Worm (Caenorhabditis elegans) whole organism, L4 larva: Measurements from ENCODE around the gene Y116A8C.44.
A peak's percentile ranks its signal among the peaks of the same experiment; 100 is the strongest.
"Not testable (repeated sequence)": the region's sequence is repeated elsewhere in the genome, so short reads cannot be mapped to it uniquely, and the experiment has no call there.

Experiments used
- D1046.2 ChIP-seq: fragments of 200-800 bp; sonication (Bioruptor generic); IDR thresholded peaks from 2 replicates; pipeline ENCODE4 v1.3.6; 2022; ENCODE audit warnings: missing genetic modification characterization, missing compliant biosample characterization
- T20F7.1 ChIP-seq: fragments of 200-800 bp; sonication (Bioruptor generic); optimal IDR thresholded peaks from 2 replicates; lab custom pipeline; 2018; ENCODE audit warnings: mild to moderate bottlenecking, missing genetic modification characterization, missing compliant biosample characterization
- T26A8.4 ChIP-seq: fragments of 200-800 bp; sonication (Bioruptor generic); IDR thresholded peaks from 2 replicates; pipeline ENCODE4 v1.3.6; 2022; ENCODE audit warnings: missing genetic modification characterization, missing compliant biosample characterization
- Y48G9A.11 ChIP-seq: fragments of 200-800 bp; sonication (Bioruptor generic); IDR thresholded peaks from 2 replicates; pipeline ENCODE4 v1.3.6; 2022; ENCODE audit warnings: missing genetic modification reagents, missing genetic modification characterization, missing compliant biosample characterization
- aha-1 ChIP-seq: fragments of 150-350 bp; peaks from one replicate; lab custom pipeline; 2014; ENCODE audit warnings: missing biosample characterization, missing genetic modification characterization
- arid-1 ChIP-seq: fragments of 200-800 bp; sonication (Bioruptor generic); conservative IDR thresholded peaks from 2 replicates; pipeline ENCODE4 v1.3.6; 2022; ENCODE audit warnings: missing genetic modification reagents, missing genetic modification characterization, missing compliant biosample characterization
- ceh-32 ChIP-seq: sonication (generic microtip); optimal IDR thresholded peaks from 2 replicates; lab custom pipeline; 2016; ENCODE audit warnings: mild to moderate bottlenecking, missing genetic modification characterization, missing compliant biosample characterization; ENCODE audit not compliant: poor library complexity
- ceh-62 ChIP-seq: sonication (generic microtip); optimal IDR thresholded peaks from 2 replicates; lab custom pipeline; 2017; ENCODE audit warnings: missing biosample characterization, missing genetic modification characterization
- daf-12 ChIP-seq: fragments of 150-350 bp; optimal IDR thresholded peaks from 2 replicates; lab custom pipeline; 2014; ENCODE audit warnings: missing biosample characterization, missing genetic modification reagents, missing genetic modification characterization
- dmd-6 ChIP-seq: fragments of 200-800 bp; sonication (Bioruptor generic); IDR thresholded peaks from 2 replicates; pipeline ENCODE4 v1.3.6; 2022; ENCODE audit warnings: missing genetic modification reagents, missing genetic modification characterization, missing compliant biosample characterization
- duxl-1 ChIP-seq: sonication (generic microtip); optimal IDR thresholded peaks from 2 replicates; lab custom pipeline; 2016; ENCODE audit warnings: mild to moderate bottlenecking, missing genetic modification characterization, moderate library complexity, missing compliant biosample characterization; ENCODE audit not compliant: poor library complexity
- egl-27 ChIP-seq: sonication (generic microtip); optimal IDR thresholded peaks from 3 replicates; lab custom pipeline; 2017; ENCODE audit warnings: missing biosample characterization, missing genetic modification reagents, missing genetic modification characterization
- fkh-10 ChIP-seq: fragments of 150-350 bp; optimal IDR thresholded peaks from 2 replicates; lab custom pipeline; 2014; ENCODE audit warnings: missing biosample characterization, missing genetic modification reagents, missing genetic modification characterization
- gei-8 ChIP-seq: fragments of 200-800 bp; sonication (Bioruptor generic); optimal IDR thresholded peaks from 2 replicates; lab custom pipeline; 2018; ENCODE audit warnings: mild to moderate bottlenecking, missing genetic modification characterization, missing compliant biosample characterization
- hif-1 ChIP-seq, 2 experiments: sonication (generic microtip); optimal IDR thresholded peaks; 2 replicates each; lab custom pipeline; 2016 to 2017; ENCODE audit warnings: missing compliant biosample characterization in 2 of 2, missing genetic modification characterization in 2 of 2, missing genetic modification reagents in 2 of 2, missing genotype in 2 of 2, mild to moderate bottlenecking in 1 of 2
- lim-7 ChIP-seq: fragments of 200-800 bp; sonication (Bioruptor generic); IDR thresholded peaks from 2 replicates; pipeline ENCODE4 v1.3.6; 2022; ENCODE audit warnings: missing genetic modification characterization, missing compliant biosample characterization
- lin-15B ChIP-seq: fragments of 150-350 bp; sonication (generic microtip); optimal IDR thresholded peaks from 3 replicates; lab custom pipeline; 2014; ENCODE audit warnings: missing biosample characterization, missing genetic modification characterization
- lsy-2 ChIP-seq, 2 experiments: fragments of 150-350 bp in 1 of 2; sonication (generic microtip) in 1 of 2; optimal IDR thresholded peaks; 2 replicates each; lab custom pipeline; 2014 to 2017; ENCODE audit warnings: missing biosample characterization in 2 of 2, missing genetic modification characterization in 2 of 2
- mxl-3 ChIP-seq: fragments of 200-800 bp; sonication (Bioruptor generic); optimal IDR thresholded peaks from 2 replicates; lab custom pipeline; 2018; ENCODE audit warnings: mild to moderate bottlenecking, missing genetic modification characterization, missing compliant biosample characterization
- nhr-11 ChIP-seq: fragments of 150-350 bp; optimal IDR thresholded peaks from 2 replicates; lab custom pipeline; 2014; ENCODE audit warnings: missing biosample characterization, missing genetic modification characterization
- nhr-25 ChIP-seq: sonication (generic microtip); optimal IDR thresholded peaks from 2 replicates; lab custom pipeline; 2017; ENCODE audit warnings: missing genetic modification characterization, mild to moderate bottlenecking, missing compliant biosample characterization, antibody characterized with exemption, moderate library complexity, borderline replicate concordance; ENCODE audit not compliant: insufficient read depth
- nhr-41 ChIP-seq: fragments of 200-800 bp; sonication (Bioruptor generic); IDR thresholded peaks from 2 replicates; pipeline ENCODE4 v1.3.6; 2022; ENCODE audit warnings: missing genetic modification reagents, missing genetic modification characterization, missing compliant biosample characterization
- nhr-48 ChIP-seq: sonication (generic microtip); optimal IDR thresholded peaks from 2 replicates; lab custom pipeline; 2016; ENCODE audit warnings: mild to moderate bottlenecking, missing genetic modification characterization, missing compliant biosample characterization
- nhr-6 ChIP-seq: fragments of 150-350 bp; optimal IDR thresholded peaks from 2 replicates; lab custom pipeline; 2014; ENCODE audit warnings: missing biosample characterization, missing genetic modification characterization
- nhr-77 ChIP-seq: fragments of 150-350 bp; optimal IDR thresholded peaks from 2 replicates; lab custom pipeline; 2014; ENCODE audit warnings: missing biosample characterization, missing genetic modification characterization
- pha-4 ChIP-seq, 2 experiments: fragments of 150-350 bp in 1 of 2; fragments of 200-800 bp in 1 of 2; sonication (Bioruptor generic) in 1 of 2; IDR thresholded peaks in 1 of 2; optimal IDR thresholded peaks in 1 of 2; 2 replicates each; pipeline versions ENCODE4 v1.3.6 to Lab custom; 2014 to 2022; ENCODE audit warnings: missing genetic modification characterization in 2 of 2, missing genetic modification reagents in 2 of 2, missing biosample characterization in 1 of 2, missing compliant biosample characterization in 1 of 2
- rbr-2 ChIP-seq: sonication (generic microtip); optimal IDR thresholded peaks from 2 replicates; lab custom pipeline; 2016; ENCODE audit warnings: missing genotype, missing genetic modification characterization, missing compliant biosample characterization
- saeg-2 ChIP-seq: fragments of 200-800 bp; sonication (Bioruptor generic); IDR thresholded peaks from 2 replicates; pipeline ENCODE4 v1.3.6; 2022; ENCODE audit warnings: missing genetic modification reagents, missing genetic modification characterization, missing compliant biosample characterization
- sdz-12 ChIP-seq: fragments of 200-800 bp; sonication (Bioruptor generic); optimal IDR thresholded peaks from 2 replicates; lab custom pipeline; 2018; ENCODE audit warnings: mild to moderate bottlenecking, missing genetic modification characterization, missing compliant biosample characterization
- skn-1 ChIP-seq: fragments of 150-350 bp; optimal IDR thresholded peaks from 2 replicates; lab custom pipeline; 2014; ENCODE audit warnings: missing biosample characterization, missing genetic modification characterization
- snpc-1.2 ChIP-seq: fragments of 200-800 bp; sonication (Bioruptor generic); IDR thresholded peaks from 2 replicates; pipeline ENCODE4 v1.3.6; 2022; ENCODE audit warnings: missing genetic modification reagents, missing genetic modification characterization, missing compliant biosample characterization
- snpc-4 ChIP-seq: fragments of 150-350 bp; optimal IDR thresholded peaks from 2 replicates; lab custom pipeline; 2014; ENCODE audit warnings: missing biosample characterization, missing genetic modification characterization
- tra-1 ChIP-seq: fragments of 200-800 bp; sonication (Bioruptor generic); IDR thresholded peaks from 2 replicates; pipeline ENCODE4 v1.3.6; 2022; ENCODE audit warnings: missing genetic modification reagents, missing genetic modification characterization, missing compliant biosample characterization
- unc-130 ChIP-seq: sonication (generic microtip); optimal IDR thresholded peaks from 2 replicates; lab custom pipeline; 2016; ENCODE audit warnings: missing genetic modification reagents, missing genetic modification characterization, missing compliant biosample characterization
- unc-39 ChIP-seq: sonication (generic microtip); optimal IDR thresholded peaks from 2 replicates; lab custom pipeline; 2017; ENCODE audit warnings: missing biosample characterization, missing genetic modification characterization
- unc-62 ChIP-seq, 3 experiments: fragments of 150-350 bp in 1 of 3; sonication (generic microtip); optimal IDR thresholded peaks in 2 of 3; peaks in 1 of 3; 1 replicate in 1 of 3; 2 replicates in 2 of 3; lab custom pipeline; 2014 to 2017; ENCODE audit warnings: missing biosample characterization in 3 of 3, missing genetic modification characterization in 3 of 3, missing genetic modification reagents in 3 of 3, missing genotype in 1 of 3
- vab-7 ChIP-seq: fragments of 200-800 bp; sonication (Bioruptor generic); IDR thresholded peaks from 2 replicates; pipeline ENCODE4 v1.3.6; 2022; ENCODE audit warnings: missing genetic modification reagents, missing genetic modification characterization, missing compliant biosample characterization
- zfp-2 ChIP-seq: sonication (generic microtip); optimal IDR thresholded peaks from 2 replicates; lab custom pipeline; 2016; ENCODE audit warnings: mild to moderate bottlenecking, missing genetic modification characterization, missing compliant biosample characterization
- zfp-3 ChIP-seq: fragments of 200-800 bp; sonication (Bioruptor generic); conservative IDR thresholded peaks from 2 replicates; pipeline ENCODE4 v1.3.6; 2022; ENCODE audit warnings: missing genetic modification reagents, missing genetic modification characterization, missing compliant biosample characterization
- zip-11 ChIP-seq: fragments of 200-800 bp; sonication (Bioruptor generic); IDR thresholded peaks from 2 replicates; pipeline ENCODE4 v1.3.6; 2022; ENCODE audit warnings: missing genetic modification characterization, missing compliant biosample characterization
- ztf-11 ChIP-seq: fragments of 150-350 bp; optimal IDR thresholded peaks from 2 replicates; lab custom pipeline; 2014; ENCODE audit warnings: missing biosample characterization, missing genetic modification characterization

Y116A8C.44 gene

DNA sequence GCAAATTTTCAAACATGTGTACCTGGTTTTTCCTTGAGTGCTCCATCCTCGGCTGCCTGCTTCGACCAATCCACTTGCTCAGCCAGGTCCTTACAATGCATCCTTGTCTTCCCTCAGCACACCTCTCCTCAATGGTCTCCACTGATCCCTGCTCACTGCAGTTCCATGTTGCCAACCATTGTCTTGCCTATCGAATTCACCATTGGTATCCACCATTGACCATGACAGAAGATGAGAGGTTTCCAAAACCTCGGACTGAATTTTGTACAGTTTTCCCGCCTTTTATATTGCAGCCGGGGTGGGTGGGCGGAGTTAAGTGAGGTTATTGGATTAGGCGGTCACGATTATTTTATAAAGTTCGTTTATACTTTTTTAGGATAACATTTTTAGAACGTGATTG is 5.8 kb upstream of the Y116A8C.44 start, which contains the start of gene Y116A8C.467:
Y116A8C.467 (minus strand) TSS at position 101 of the 400 bp plus-strand sequence.
- not testable (repeated sequence) for TF ChIP-seq hif-1 (tag; optimal IDR thresholded peaks at IDR 0.05; lab: Kevin White, UChicago); rbr-2 (tag; lab: Kevin White, UChicago); unc-130 (GFP tag; lab: Kevin White, UChicago)

DNA sequence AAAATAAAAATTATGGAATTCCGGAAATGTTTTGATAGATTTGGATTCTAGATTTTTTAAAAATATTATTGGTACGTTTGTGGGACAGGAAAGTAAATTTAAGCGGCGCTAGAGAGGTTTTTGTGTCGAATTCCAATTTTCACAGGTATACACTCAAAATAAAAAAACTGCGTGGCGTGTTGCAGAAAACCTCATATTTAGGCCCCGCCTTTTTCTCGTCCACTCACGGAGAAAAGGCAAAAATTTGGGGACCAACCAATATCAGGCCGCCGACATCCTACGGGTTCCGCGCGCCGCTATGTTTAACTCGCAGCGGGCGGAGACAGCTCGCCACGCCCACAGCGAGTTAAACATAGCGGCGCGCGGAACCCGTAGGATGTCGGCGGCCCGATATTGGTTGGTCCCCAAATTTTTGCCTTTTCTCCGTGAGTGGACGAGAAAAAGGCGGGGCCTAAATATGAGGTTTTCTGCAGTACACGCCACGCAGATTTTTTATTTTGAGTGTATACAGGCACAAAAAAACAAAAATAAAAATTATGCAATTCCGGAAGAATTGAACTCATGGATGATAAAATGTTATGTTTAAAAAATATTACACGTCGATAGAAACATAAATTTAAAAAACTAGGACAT is 669 bp upstream of the Y116A8C.44 start:
- TF ChIP-seq snpc-1.2 (GFP tag; lab: Robert Waterston, UW): peak; percentile 91

DNA sequence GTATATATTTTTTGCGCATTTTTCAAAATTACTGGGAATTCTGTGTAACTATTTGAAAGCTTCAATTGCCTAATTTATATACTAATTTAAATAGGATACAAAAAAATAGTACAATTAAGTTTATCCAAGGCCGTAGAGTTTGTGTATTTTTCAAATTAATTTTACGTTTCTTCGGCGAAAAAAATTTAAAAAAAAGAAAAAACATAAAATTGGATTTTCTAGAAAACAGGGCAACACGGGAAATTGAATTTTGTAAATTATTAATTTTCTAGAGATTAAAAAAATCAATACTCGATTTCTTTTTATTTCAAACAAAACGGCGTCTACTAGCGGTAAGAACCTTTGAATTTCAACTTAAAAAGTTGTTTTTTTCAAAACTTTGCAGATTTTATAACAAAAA is 4.7 kb downstream of the Y116A8C.44 start, which contains the start of gene Y116A8C.23:
Y116A8C.23 (plus strand) TSS at position 301 of the 400 bp plus-strand sequence.
- no peak for TF ChIP-seq unc-62 (GFP tag; optimal IDR thresholded peaks at IDR 0.05 in 1 of 2; lab: Kevin White, UChicago)
- TF ChIP-seq unc-62 (tag; optimal IDR thresholded peaks at IDR 0.05; lab: Kevin White, UChicago): no peak
- TF ChIP-seq lsy-2 (tag; optimal IDR thresholded peaks at IDR 0.05; lab: Kevin White, UChicago): no peak
- no peak for TF ChIP-seq ztf-11
- no peak for TF ChIP-seq dmd-6 (GFP tag; lab: Robert Waterston, UW)
- TF ChIP-seq sdz-12 (GFP tag; lab: Kevin White, UChicago): no peak
- TF ChIP-seq hif-1 (tag; optimal IDR thresholded peaks at IDR 0.05; lab: Kevin White, UChicago): no peak
- no peak for TF ChIP-seq pha-4 (GFP tag; IDR thresholded peaks at IDR 0.05; lab: Robert Waterston, UW)
- no peak for TF ChIP-seq pha-4 (tag; optimal IDR thresholded peaks at IDR 0.05; lab: Kevin White, UChicago)
- TF ChIP-seq daf-12 (tag; lab: Kevin White, UChicago): no peak
- no peak for TF ChIP-seq mxl-3 (GFP tag; lab: Kevin White, UChicago)
- TF ChIP-seq duxl-1 (tag; lab: Kevin White, UChicago): no peak
- no peak for TF ChIP-seq ceh-32 (tag; lab: Kevin White, UChicago)
- TF ChIP-seq ceh-62 (tag; lab: Kevin White, UChicago): no peak
- no peak for TF ChIP-seq saeg-2 (GFP tag; lab: Robert Waterston, UW)
- TF ChIP-seq D1046.2 (GFP tag; lab: Robert Waterston, UW): no peak
- TF ChIP-seq nhr-6 (tag; lab: Kevin White, UChicago): no peak

DNA sequence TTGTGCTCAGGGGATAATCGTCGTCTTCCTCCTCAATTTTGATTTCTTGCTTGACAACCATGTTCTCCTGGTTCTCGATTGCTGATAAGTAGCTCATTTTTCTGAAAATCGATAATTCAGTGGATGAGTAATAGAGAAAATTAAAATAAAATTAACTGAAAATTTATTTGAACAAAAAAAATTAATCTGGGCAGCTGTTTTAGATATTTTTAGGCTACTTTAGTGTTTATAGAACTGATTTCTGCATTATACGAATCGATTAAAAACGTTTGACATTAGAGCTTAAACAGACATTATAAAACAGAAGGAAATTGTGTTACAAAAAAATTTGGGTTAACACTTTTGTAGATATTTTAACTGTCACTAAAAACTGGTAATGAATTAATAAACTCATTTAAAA is 9.7 kb downstream of the Y116A8C.44 start, which contains the start of gene athp-3:
athp-3 (minus strand) TSS at position 101 of the 400 bp plus-strand sequence.
- no peak for TF ChIP-seq aha-1 (tag; lab: Kevin White, UChicago)
- TF ChIP-seq vab-7 (GFP tag; lab: Robert Waterston, UW): no peak
- no peak for TF ChIP-seq lim-7 (GFP tag; lab: Robert Waterston, UW)
- TF ChIP-seq zfp-3 (GFP tag; lab: Robert Waterston, UW): no peak
- no peak for TF ChIP-seq unc-130 (GFP tag; lab: Kevin White, UChicago)
- TF ChIP-seq T26A8.4 (GFP tag; lab: Robert Waterston, UW): no peak
- no peak for TF ChIP-seq gei-8
- no peak for TF ChIP-seq nhr-25 (tag; lab: Kevin White, UChicago)
- TF ChIP-seq lin-15B (tag; lab: Kevin White, UChicago): no peak
- TF ChIP-seq, all 104 proteins: peak for 0

DNA sequence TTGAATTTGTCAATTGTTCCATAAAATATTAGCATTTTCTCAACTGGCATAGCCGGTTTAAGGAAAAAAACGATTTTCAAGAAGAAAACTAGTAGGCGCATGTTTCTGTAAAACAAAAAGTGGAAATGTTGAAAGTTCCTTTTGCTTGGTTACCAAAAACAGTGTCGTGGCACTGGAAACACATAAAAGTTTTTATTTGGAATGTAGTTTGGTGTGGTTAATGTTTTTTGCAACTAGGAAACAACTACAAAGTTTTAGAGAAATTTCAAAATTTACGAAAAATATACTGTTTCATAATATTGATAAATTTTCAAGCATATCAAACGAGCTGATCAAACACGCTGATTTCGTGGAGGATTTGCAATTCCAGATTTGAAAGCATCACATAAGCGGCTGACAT is 12.2 kb downstream of the Y116A8C.44 start, which contains the start of gene clec-195:
clec-195 (minus strand) TSS at position 101 of the 400 bp plus-strand sequence.
- TF ChIP-seq D1046.2 (GFP tag; lab: Robert Waterston, UW) (no peak), zfp-2 (tag; lab: Kevin White, UChicago) (no peak), nhr-11 (tag; lab: Kevin White, UChicago) (no peak), zip-11 (GFP tag; lab: Robert Waterston, UW) (no peak), skn-1 (tag; lab: Kevin White, UChicago) (no peak), tra-1 (no peak), Y48G9A.11 (GFP tag; lab: Robert Waterston, UW) (no peak), fkh-10 (no peak), nhr-48 (tag; lab: Kevin White, UChicago) (no peak), nhr-77 (no peak), rbr-2 (tag; lab: Kevin White, UChicago) (no peak), snpc-4 (tag; lab: Kevin White, UChicago) (no peak), T20F7.1 (no peak), egl-27 (no peak), vab-7 (GFP tag; lab: Robert Waterston, UW) (no peak), gei-8 (no peak), arid-1 (GFP tag; lab: Robert Waterston, UW) (no peak), unc-39 (tag; lab: Kevin White, UChicago) (no peak), nhr-41 (GFP tag; lab: Robert Waterston, UW) (no peak)
